Worm (Caenorhabditis elegans) whole organism, mixed stage, embryonic: ENCODE measurements around the gene elo-2.
A peak's percentile ranks its signal among the peaks of the same experiment; 100 is the strongest.

Source experiments
- M03D4.4 ChIP-seq: sonication (generic microtip); optimal IDR thresholded peaks from 2 replicates; lab custom pipeline; 2017; ENCODE audit warnings: mild to moderate bottlenecking, missing genetic modification characterization, missing compliant biosample characterization
- bed-3 ChIP-seq: fragments of 200-800 bp; sonication (Bioruptor generic); optimal IDR thresholded peaks from 3 replicates; lab custom pipeline; 2018; ENCODE audit warnings: mild to moderate bottlenecking, missing genetic modification characterization, moderate library complexity, missing compliant biosample characterization
- blmp-1 ChIP-seq: fragments of 150-350 bp; optimal IDR thresholded peaks from 2 replicates; lab custom pipeline; 2014; ENCODE audit warnings: missing biosample characterization, missing genetic modification characterization
- ceh-39 ChIP-seq: fragments of 150-350 bp; optimal IDR thresholded peaks from 2 replicates; lab custom pipeline; 2014; ENCODE audit warnings: missing biosample characterization, missing genetic modification characterization
- ceh-43 ChIP-seq: fragments of 200-800 bp; sonication (Bioruptor generic); optimal IDR thresholded peaks from 2 replicates; lab custom pipeline; 2018; ENCODE audit warnings: mild to moderate bottlenecking, missing genetic modification characterization, moderate library complexity, missing compliant biosample characterization
- ceh-83 ChIP-seq: fragments of 200-800 bp; sonication (Bioruptor generic); optimal IDR thresholded peaks from 2 replicates; lab custom pipeline; 2018; ENCODE audit warnings: mild to moderate bottlenecking, missing genetic modification characterization, missing compliant biosample characterization
- ces-1 ChIP-seq: fragments of 150-350 bp; optimal IDR thresholded peaks from 2 replicates; lab custom pipeline; 2014; ENCODE audit warnings: missing biosample characterization, missing genetic modification reagents, missing genetic modification characterization
- cnd-1 ChIP-seq: fragments of 200-800 bp; sonication (Bioruptor generic); optimal IDR thresholded peaks from 2 replicates; lab custom pipeline; 2018; ENCODE audit warnings: mild to moderate bottlenecking, missing genetic modification characterization, missing compliant biosample characterization
- drap-1 ChIP-seq: fragments of 200-800 bp; sonication (Bioruptor generic); optimal IDR thresholded peaks from 3 replicates; lab custom pipeline; 2018; ENCODE audit warnings: mild to moderate bottlenecking, missing genetic modification characterization, missing compliant biosample characterization
- elt-1 ChIP-seq: sonication (generic microtip); optimal IDR thresholded peaks from 2 replicates; lab custom pipeline; 2017; ENCODE audit warnings: missing genetic modification characterization, mild to moderate bottlenecking, missing compliant biosample characterization, antibody characterized with exemption, moderate library complexity, borderline replicate concordance; ENCODE audit not compliant: insufficient read depth
- elt-3 ChIP-seq: fragments of 150-350 bp; optimal IDR thresholded peaks from 2 replicates; lab custom pipeline; 2014; ENCODE audit warnings: missing biosample characterization, missing genetic modification characterization
- flh-1 ChIP-seq: fragments of 200-800 bp; sonication (Bioruptor generic); optimal IDR thresholded peaks from 2 replicates; lab custom pipeline; 2018; ENCODE audit warnings: mild to moderate bottlenecking, missing genetic modification characterization, moderate library complexity, missing compliant biosample characterization
- ham-2 ChIP-seq: fragments of 200-800 bp; sonication (Bioruptor generic); optimal IDR thresholded peaks from 2 replicates; lab custom pipeline; 2018; ENCODE audit warnings: mild to moderate bottlenecking, missing genetic modification characterization, missing compliant biosample characterization
- hlh-1 ChIP-seq: fragments of 150-350 bp; optimal IDR thresholded peaks from 2 replicates; lab custom pipeline; 2014; ENCODE audit warnings: missing biosample characterization, missing genetic modification reagents, missing genetic modification characterization
- lin-13 ChIP-seq: fragments of 150-350 bp; optimal IDR thresholded peaks from 2 replicates; lab custom pipeline; 2014; ENCODE audit warnings: missing biosample characterization, missing genetic modification characterization
- lin-32 ChIP-seq: fragments of 200-800 bp; sonication (Bioruptor generic); optimal IDR thresholded peaks from 2 replicates; lab custom pipeline; 2018; ENCODE audit warnings: mild to moderate bottlenecking, missing genetic modification characterization, missing compliant biosample characterization
- lsy-2 ChIP-seq: fragments of 150-350 bp; optimal IDR thresholded peaks from 2 replicates; lab custom pipeline; 2014; ENCODE audit warnings: missing biosample characterization, missing genetic modification characterization
- mab-5 ChIP-seq: fragments of 150-350 bp; optimal IDR thresholded peaks from 2 replicates; lab custom pipeline; 2014; ENCODE audit warnings: missing biosample characterization, missing genetic modification characterization
- mep-1 ChIP-seq: fragments of 150-350 bp; optimal IDR thresholded peaks from 2 replicates; lab custom pipeline; 2017; ENCODE audit warnings: missing biosample characterization, missing genetic modification reagents, missing genetic modification characterization, inconsistent platforms
- mls-2 ChIP-seq: sonication (generic microtip); optimal IDR thresholded peaks from 2 replicates; lab custom pipeline; 2016; ENCODE audit warnings: mild to moderate bottlenecking, missing genetic modification characterization, moderate library complexity, missing compliant biosample characterization
- nhr-2 ChIP-seq: fragments of 150-350 bp; optimal IDR thresholded peaks from 2 replicates; lab custom pipeline; 2014; ENCODE audit warnings: missing biosample characterization, missing genetic modification characterization
- nhr-237 ChIP-seq: fragments of 150-350 bp; optimal IDR thresholded peaks from 2 replicates; lab custom pipeline; 2014; ENCODE audit warnings: missing biosample characterization, missing genetic modification characterization
- nhr-28 ChIP-seq: fragments of 150-350 bp; optimal IDR thresholded peaks from 2 replicates; lab custom pipeline; 2014; ENCODE audit warnings: missing biosample characterization, missing genetic modification characterization
- nhr-76 ChIP-seq: sonication (generic microtip); optimal IDR thresholded peaks from 2 replicates; lab custom pipeline; 2017; ENCODE audit warnings: missing biosample characterization, missing genetic modification characterization
- pha-4 ChIP-seq: fragments of 150-350 bp; optimal IDR thresholded peaks from 2 replicates; lab custom pipeline; 2018; ENCODE audit warnings: missing biosample characterization, missing genetic modification reagents, missing genetic modification characterization
- sem-2 ChIP-seq: fragments of 200-800 bp; sonication (Bioruptor generic); optimal IDR thresholded peaks from 2 replicates; lab custom pipeline; 2018; ENCODE audit warnings: mild to moderate bottlenecking, missing genetic modification characterization, missing compliant biosample characterization
- sptf-1 ChIP-seq: sonication (generic microtip); optimal IDR thresholded peaks from 2 replicates; lab custom pipeline; 2017; ENCODE audit warnings: mild to moderate bottlenecking, missing genetic modification characterization, moderate library complexity, missing compliant biosample characterization
- tbx-8 ChIP-seq: fragments of 200-800 bp; sonication (Bioruptor generic); optimal IDR thresholded peaks from 2 replicates; lab custom pipeline; 2018; ENCODE audit warnings: mild to moderate bottlenecking, missing genetic modification characterization, moderate library complexity, missing compliant biosample characterization
- unc-120 ChIP-seq: sonication (generic microtip); optimal IDR thresholded peaks from 2 replicates; lab custom pipeline; 2017; ENCODE audit warnings: missing genetic modification characterization, missing compliant biosample characterization; ENCODE audit not compliant: poor library complexity, severe bottlenecking
- unc-39 ChIP-seq: fragments of 150-350 bp; optimal IDR thresholded peaks from 2 replicates; lab custom pipeline; 2014; ENCODE audit warnings: missing biosample characterization, missing genetic modification characterization
- unc-62 ChIP-seq: fragments of 150-350 bp; optimal IDR thresholded peaks from 2 replicates; lab custom pipeline; 2014; ENCODE audit warnings: missing biosample characterization, missing genetic modification reagents, missing genetic modification characterization
- zip-8 ChIP-seq: fragments of 150-350 bp; optimal IDR thresholded peaks from 2 replicates; lab custom pipeline; 2014; ENCODE audit warnings: missing biosample characterization, missing genetic modification characterization
- ztf-11 ChIP-seq: fragments of 150-350 bp; optimal IDR thresholded peaks from 2 replicates; lab custom pipeline; 2014; ENCODE audit warnings: missing biosample characterization, missing genetic modification characterization

elo-2 gene

DNA sequence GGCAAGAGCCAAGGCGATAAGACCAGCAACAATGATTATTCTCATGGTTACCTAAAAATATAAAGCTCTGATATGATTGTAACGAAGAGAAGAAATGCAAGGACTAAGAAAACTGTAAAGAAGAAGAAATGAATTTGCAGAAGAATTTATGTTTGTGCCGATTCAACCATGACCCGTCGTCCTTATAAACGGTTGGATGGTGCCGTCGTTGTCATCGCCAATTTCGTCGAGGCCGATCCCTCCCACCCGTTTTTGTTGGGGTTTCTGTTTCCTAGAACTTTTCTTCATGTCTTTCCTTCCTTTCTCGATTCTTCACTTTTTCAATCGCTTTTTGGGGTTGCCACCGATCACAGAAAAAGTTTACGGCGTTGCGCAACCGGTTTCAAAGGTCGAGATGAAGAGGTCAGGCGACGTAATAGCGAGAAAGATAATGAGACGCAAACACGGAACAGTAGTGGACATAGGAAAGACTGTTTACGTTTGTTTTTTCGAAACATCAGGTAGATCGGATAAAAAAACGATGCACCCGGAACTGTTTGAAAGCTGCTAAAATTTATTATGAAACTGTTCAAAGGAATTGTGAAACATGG is 4.8 kb upstream of the elo-2 start, which contains the start of gene epic-1:
TSS of gene epic-1 (minus strand) at position 51 of the 590 bp plus-strand sequence.
- no peak for TF ChIP-seq nhr-237 (tag; lab: Kevin White, UChicago)
- TF ChIP-seq unc-39 (tag; lab: Kevin White, UChicago), result no peak
- no peak for TF ChIP-seq blmp-1 (tag; lab: Kevin White, UChicago)
- peak; percentile 12 for TF ChIP-seq zip-8 (tag; lab: Kevin White, UChicago)
- no peak for TF ChIP-seq M03D4.4 (tag; lab: Kevin White, UChicago)
- TF ChIP-seq lin-32, result no peak

ce11 chrIV:17470096-17470602 is 2.9 kb upstream of the elo-2 start, which contains the start of gene F11E6.4:
TSS of gene F11E6.4 (minus strand) at chrIV:17470354.
- no peak for TF ChIP-seq ceh-43 (GFP tag; lab: Kevin White, UChicago)
- TF ChIP-seq ztf-11 (tag; lab: Kevin White, UChicago), result no peak
- TF ChIP-seq hlh-1 (tag; lab: Kevin White, UChicago), result no peak
- TF ChIP-seq drap-1 (GFP tag; lab: Kevin White, UChicago), result no peak
- TF ChIP-seq cnd-1, result no peak
- TF ChIP-seq zip-8 (tag; lab: Kevin White, UChicago), result no peak
- no peak for TF ChIP-seq ces-1 (GFP tag; lab: Kevin White, UChicago)
- TF ChIP-seq lin-13 (tag; lab: Kevin White, UChicago), result no peak
- TF ChIP-seq, all 35 proteins: peak for 0

DNA sequence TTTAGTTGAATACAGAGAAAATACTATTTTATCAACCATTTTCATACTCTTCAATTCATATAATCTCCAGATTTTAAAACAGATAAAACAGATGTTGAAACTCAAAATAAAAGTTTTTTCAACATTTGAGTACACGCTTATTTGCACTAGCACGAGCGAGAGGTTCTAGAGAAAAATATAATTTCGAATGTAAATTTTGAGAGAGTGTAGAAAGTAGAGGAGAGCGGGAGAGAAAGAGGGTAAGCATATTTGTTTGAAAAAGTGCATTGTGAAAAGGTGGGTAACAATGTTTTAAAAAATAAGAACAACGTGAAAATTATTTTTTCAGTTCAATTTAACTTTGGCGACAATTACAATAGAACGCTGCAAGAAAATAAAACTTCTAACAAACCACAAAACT is 617 bp upstream of the elo-2 start:
- TF ChIP-seq ces-1 (GFP tag; lab: Kevin White, UChicago) (peak; percentile 74), mab-5 (tag; lab: Kevin White, UChicago) (no peak), sem-2 (GFP tag; lab: Kevin White, UChicago) (no peak), nhr-76 (tag; lab: Kevin White, UChicago) (no peak), lin-13 (tag; lab: Kevin White, UChicago) (no peak), ceh-83 (no peak), flh-1 (GFP tag; lab: Kevin White, UChicago) (no peak), unc-120 (tag; lab: Kevin White, UChicago) (peak; percentile 18)

- no peak for TF ChIP-seq elt-3 (tag; lab: Kevin White, UChicago)
- TF ChIP-seq sptf-1, result no peak
- TF ChIP-seq pha-4, result no peak
- TF ChIP-seq ces-1 (GFP tag; lab: Kevin White, UChicago), result no peak
- TF ChIP-seq elt-1 (tag; lab: Kevin White, UChicago), result no peak
- TF ChIP-seq ceh-39 (tag; lab: Kevin White, UChicago), result no peak
- TF ChIP-seq zip-8 (tag; lab: Kevin White, UChicago), result no peak
- no peak for TF ChIP-seq unc-120 (tag; lab: Kevin White, UChicago)
- TF ChIP-seq lin-32, result no peak
- TF ChIP-seq ham-2, result no peak
- TF ChIP-seq blmp-1 (tag; lab: Kevin White, UChicago), result no peak
- no peak for TF ChIP-seq unc-39 (tag; lab: Kevin White, UChicago)
- no peak for TF ChIP-seq nhr-76 (tag; lab: Kevin White, UChicago)
- TF ChIP-seq drap-1 (GFP tag; lab: Kevin White, UChicago), result no peak
- no peak for TF ChIP-seq unc-62 (GFP tag; lab: Kevin White, UChicago)
- no peak for TF ChIP-seq lsy-2
- no peak for TF ChIP-seq mls-2 (tag; lab: Kevin White, UChicago)
- TF ChIP-seq tbx-8 (GFP tag; lab: Kevin White, UChicago), result no peak
- TF ChIP-seq mep-1 (tag; lab: Kevin White, UChicago), result no peak
- no peak for TF ChIP-seq cnd-1
Observed at ce11 chrIV:17465886-17466285, 1.3 kb downstream of the elo-2 start, which contains the start of gene F11E6.6. TSS of gene F11E6.6 (minus strand) at chrIV:17465986.

ce11 chrIV:17463108-17463608 is 4.0 kb downstream of the elo-2 start, which contains the start of gene F11E6.10:
TSS of gene F11E6.10 (minus strand) at chrIV:17463158.
- TF ChIP-seq bed-3, result no peak
- TF ChIP-seq nhr-76 (tag; lab: Kevin White, UChicago), result no peak
- no peak for TF ChIP-seq ceh-39 (tag; lab: Kevin White, UChicago)
- no peak for TF ChIP-seq nhr-2
- no peak for TF ChIP-seq mab-5 (tag; lab: Kevin White, UChicago)
- TF ChIP-seq ceh-83, result no peak
- no peak for TF ChIP-seq lin-32
- TF ChIP-seq unc-120 (tag; lab: Kevin White, UChicago), result no peak
- TF ChIP-seq elt-3 (tag; lab: Kevin White, UChicago), result no peak
- no peak for TF ChIP-seq nhr-237 (tag; lab: Kevin White, UChicago)
- no peak for TF ChIP-seq unc-62 (GFP tag; lab: Kevin White, UChicago)
- TF ChIP-seq nhr-28 (tag; lab: Kevin White, UChicago), result no peak
- no peak for TF ChIP-seq elt-1 (tag; lab: Kevin White, UChicago)
